Worm (Caenorhabditis elegans): ENCODE data around the gene F35H12.6.

DNA sequence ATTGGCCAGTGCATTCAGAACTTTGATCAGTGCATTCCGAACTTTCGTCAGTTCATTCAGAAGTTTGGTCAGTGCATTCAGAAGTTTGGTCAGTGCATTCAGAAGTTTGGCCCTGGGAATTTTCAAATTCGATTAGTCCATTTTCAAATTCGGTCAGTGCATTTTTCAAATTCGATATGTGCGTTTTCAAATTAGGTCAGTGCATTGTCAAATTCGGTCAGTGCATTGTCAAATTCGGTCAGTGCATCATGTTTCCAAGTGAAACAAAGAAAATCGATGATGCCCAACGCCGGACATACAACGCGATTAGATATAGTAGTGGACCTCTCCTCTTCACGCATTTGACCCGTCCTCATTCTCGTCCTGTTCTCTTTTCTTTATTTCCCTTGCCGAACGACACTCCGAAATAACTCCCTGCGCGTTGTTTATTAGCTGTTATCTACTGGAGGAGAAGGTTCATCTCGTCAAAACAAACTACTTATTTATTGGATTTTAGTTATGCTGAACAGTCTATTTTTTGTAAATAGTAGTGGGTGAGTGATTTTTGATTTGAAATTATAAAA lies 41.5 kb downstream of the F35H12.6 start, which contains the start of gene apm-3:
- no peak for TF ChIP-seq ztf-11 (tag; optimal IDR thresholded peaks at IDR 0.05)
- peak; percentile 3 for TF ChIP-seq unc-62 (GFP tag; optimal IDR thresholded peaks at IDR 0.05)
- TF ChIP-seq zip-8 (tag; optimal IDR thresholded peaks at IDR 0.05) = no peak
- peak; percentile 6 for TF ChIP-seq lsy-2 (tag; optimal IDR thresholded peaks at IDR 0.05)
- no peak for TF ChIP-seq snpc-4 (tag; optimal IDR thresholded peaks at IDR 0.05)
- no peak for TF ChIP-seq elt-1 (tag; optimal IDR thresholded peaks at IDR 0.05; ENCODE audit: borderline replicate concordance, insufficient read depth)

Measured in whole organism, mixed stage, embryonic.